Fruit fly (Drosophila melanogaster) whole organism, embryonic: ENCODE results near the gene Cep290.

Experiments used
- Bteb2 ChIP-seq: fragments of 200-800 bp; sonication (Bioruptor generic); optimal IDR thresholded peaks from 2 replicates; lab custom pipeline; 2016; ENCODE audit warnings: missing biosample characterization, missing genetic modification characterization
- CG10543 ChIP-seq: fragments of 200-800 bp; sonication (Bioruptor generic); optimal IDR thresholded peaks from 3 replicates; lab custom pipeline; 2017; ENCODE audit warnings: missing biosample characterization, mild to moderate bottlenecking, missing genetic modification characterization, moderate library complexity
- CG10654 ChIP-seq: fragments of 200-800 bp; sonication (Bioruptor generic); optimal IDR thresholded peaks from 2 replicates; lab custom pipeline; 2016; ENCODE audit warnings: missing biosample characterization, missing genetic modification characterization
- CG11504 ChIP-seq: fragments of 200-800 bp; sonication (Bioruptor generic); optimal IDR thresholded peaks from 3 replicates; lab custom pipeline; 2019; ENCODE audit warnings: missing biosample characterization, mild to moderate bottlenecking, missing genetic modification characterization, moderate library complexity
- CG11560 ChIP-seq: fragments of 200-800 bp; sonication (Bioruptor generic); IDR thresholded peaks from 3 replicates; pipeline ENCODE4 v1.3.6; 2022; ENCODE audit warnings: missing biosample characterization, missing genetic modification characterization
- CG1233 ChIP-seq: fragments of 200-800 bp; sonication (Bioruptor generic); optimal IDR thresholded peaks from 4 replicates; lab custom pipeline; 2018; ENCODE audit warnings: missing biosample characterization, mild to moderate bottlenecking, missing genetic modification characterization
- CG17568 ChIP-seq: fragments of 200-800 bp; sonication (Bioruptor generic); optimal IDR thresholded peaks from 2 replicates; lab custom pipeline; 2018; ENCODE audit warnings: missing biosample characterization, mild to moderate bottlenecking, missing genetic modification characterization, moderate library complexity
- CG17802 ChIP-seq: fragments of 200-800 bp; sonication (Bioruptor generic); optimal IDR thresholded peaks from 2 replicates; lab custom pipeline; 2018; ENCODE audit warnings: missing biosample characterization, mild to moderate bottlenecking, missing genetic modification characterization, moderate library complexity
- CG34376 ChIP-seq: fragments of 200-800 bp; sonication (Bioruptor generic); optimal IDR thresholded peaks from 2 replicates; lab custom pipeline; 2018; ENCODE audit warnings: missing biosample characterization, mild to moderate bottlenecking, missing genetic modification characterization
- CG3838 ChIP-seq: fragments of 200-800 bp; sonication (Bioruptor generic); optimal IDR thresholded peaks from 3 replicates; lab custom pipeline; 2016; ENCODE audit warnings: missing biosample characterization, missing genetic modification characterization
- CG4820 ChIP-seq: fragments of 200-800 bp; sonication (Bioruptor generic); optimal IDR thresholded peaks from 3 replicates; lab custom pipeline; 2016; ENCODE audit warnings: missing biosample characterization, missing genetic modification characterization
- CG6765 ChIP-seq: fragments of 200-800 bp; sonication (Bioruptor generic); optimal IDR thresholded peaks from 3 replicates; lab custom pipeline; 2017; ENCODE audit warnings: missing biosample characterization, mild to moderate bottlenecking, missing genetic modification characterization
- CG6813 ChIP-seq: fragments of 200-800 bp; sonication (Bioruptor generic); optimal IDR thresholded peaks from 2 replicates; lab custom pipeline; 2017; ENCODE audit warnings: missing biosample characterization, missing genetic modification characterization, mild to moderate bottlenecking, moderate library complexity, missing genetic modification reagents
- CG7357 ChIP-seq: fragments of 200-800 bp; sonication (Bioruptor generic); IDR thresholded peaks from 3 replicates; pipeline ENCODE4 v1.3.6; 2022; ENCODE audit warnings: missing biosample characterization, missing genetic modification characterization
- CG9437 ChIP-seq: fragments of 200-800 bp; sonication (Bioruptor generic); optimal IDR thresholded peaks from 2 replicates; lab custom pipeline; 2018; ENCODE audit warnings: missing biosample characterization, mild to moderate bottlenecking, missing genetic modification characterization
- CG9876 ChIP-seq: fragments of 200-800 bp; sonication (Bioruptor generic); optimal IDR thresholded peaks from 2 replicates; lab custom pipeline; 2016; ENCODE audit warnings: missing biosample characterization, missing genetic modification characterization
- Dfd ChIP-seq, 2 experiments: fragments of >200 bp; optimal IDR thresholded peaks; 2 replicates each; lab custom pipeline; 2017; ENCODE audit warnings: missing biosample characterization in 2 of 2, missing genetic modification characterization in 2 of 2
- Dip2 ChIP-seq: fragments of 200-800 bp; sonication (Bioruptor generic); IDR thresholded peaks from 2 replicates; pipeline ENCODE4 v1.3.6; 2022; ENCODE audit warnings: missing biosample characterization, missing genetic modification characterization
- E2f2 ChIP-seq: fragments of 200-800 bp; sonication (Bioruptor generic); IDR thresholded peaks from 2 replicates; pipeline ENCODE4 v1.3.6; 2022; ENCODE audit warnings: missing biosample characterization, missing genetic modification characterization
- HmgZ ChIP-seq: fragments of 200-800 bp; sonication (Bioruptor generic); optimal IDR thresholded peaks from 2 replicates; lab custom pipeline; 2018; ENCODE audit warnings: missing biosample characterization, mild to moderate bottlenecking, missing genetic modification characterization
- Hr51 ChIP-seq, 2 experiments: fragments of 200-800 bp; sonication (Bioruptor generic); optimal IDR thresholded peaks; 2 replicates in 1 of 2; 3 replicates in 1 of 2; lab custom pipeline; 2016 to 2018; ENCODE audit warnings: missing biosample characterization in 2 of 2, missing genetic modification characterization in 2 of 2, mild to moderate bottlenecking in 1 of 2, moderate library complexity in 1 of 2
- Max ChIP-seq: fragments of 200-800 bp; sonication (Bioruptor generic); optimal IDR thresholded peaks from 2 replicates; lab custom pipeline; 2016; ENCODE audit warnings: missing biosample characterization, mild to moderate bottlenecking, missing genetic modification characterization
- Nf-YB ChIP-seq: fragments of 200-800 bp; sonication (Bioruptor generic); optimal IDR thresholded peaks from 3 replicates; lab custom pipeline; 2019; ENCODE audit warnings: missing biosample characterization, mild to moderate bottlenecking, missing genetic modification characterization, moderate library complexity
- Opbp ChIP-seq: fragments of 200-800 bp; sonication (Bioruptor generic); IDR thresholded peaks from 3 replicates; pipeline ENCODE4 v1.3.6; 2022; ENCODE audit warnings: missing biosample characterization, missing genetic modification characterization; ENCODE audit not compliant: partially characterized antibody
- Rfx ChIP-seq: fragments of 200-800 bp; sonication (Bioruptor generic); IDR thresholded peaks from 2 replicates; pipeline ENCODE4 v1.3.6; 2022; ENCODE audit warnings: missing biosample characterization, missing genetic modification characterization
- Six4 ChIP-seq: fragments of 200-800 bp; sonication (Bioruptor generic); optimal IDR thresholded peaks from 2 replicates; lab custom pipeline; 2016; ENCODE audit warnings: missing biosample characterization, missing genetic modification characterization
- Trl ChIP-seq, 3 experiments: fragments of >200 bp in 2 of 3; fragments of 200-800 bp in 1 of 3; sonication (Bioruptor generic) in 1 of 3; optimal IDR thresholded peaks; 2 replicates in 1 of 3; 3 replicates in 2 of 3; lab custom pipeline; 2016 to 2017; ENCODE audit warnings: missing biosample characterization in 1 of 3, missing genetic modification characterization in 1 of 3
- Vsx1 ChIP-seq: fragments of 200-800 bp; sonication (Bioruptor generic); optimal IDR thresholded peaks from 2 replicates; lab custom pipeline; 2017; ENCODE audit warnings: missing biosample characterization, mild to moderate bottlenecking, missing genetic modification characterization, missing genetic modification reagents
- ara ChIP-seq: fragments of 200-800 bp; sonication (Bioruptor generic); IDR thresholded peaks from 2 replicates; pipeline ENCODE4 v1.3.6; 2022; ENCODE audit warnings: missing biosample characterization, missing genetic modification characterization
- dan ChIP-seq: fragments of 200-800 bp; sonication (Bioruptor generic); IDR thresholded peaks from 2 replicates; pipeline ENCODE4 v1.3.6; 2022; ENCODE audit warnings: missing biosample characterization, missing genetic modification characterization
- dimm ChIP-seq: fragments of 200-800 bp; sonication (Bioruptor generic); IDR thresholded peaks from 2 replicates; pipeline ENCODE4 v1.3.6; 2022; ENCODE audit warnings: missing biosample characterization, missing genetic modification characterization
- disco-r ChIP-seq: fragments of 200-800 bp; sonication (Bioruptor generic); optimal IDR thresholded peaks from 2 replicates; lab custom pipeline; 2016; ENCODE audit warnings: missing biosample characterization, missing genetic modification characterization
- eve ChIP-seq, 2 experiments: fragments of >200 bp; optimal IDR thresholded peaks; 2 replicates each; lab custom pipeline; 2017; ENCODE audit warnings: missing biosample characterization in 2 of 2, missing genetic modification characterization in 2 of 2
- exex ChIP-seq: fragments of 200-800 bp; sonication (Bioruptor generic); optimal IDR thresholded peaks from 4 replicates; lab custom pipeline; 2018; ENCODE audit warnings: missing biosample characterization, mild to moderate bottlenecking, missing genetic modification characterization, moderate library complexity
- ftz-f1 ChIP-seq: fragments of 200-800 bp; sonication (Bioruptor generic); optimal IDR thresholded peaks from 2 replicates; lab custom pipeline; 2016; ENCODE audit warnings: missing biosample characterization, missing genetic modification characterization
- fu2 ChIP-seq: fragments of 200-800 bp; sonication (Bioruptor generic); optimal IDR thresholded peaks from 2 replicates; lab custom pipeline; 2016; ENCODE audit warnings: missing biosample characterization, missing genetic modification characterization
- gce ChIP-seq: fragments of 200-800 bp; sonication (Bioruptor generic); IDR thresholded peaks from 3 replicates; pipeline ENCODE4 v1.3.6; 2022; ENCODE audit warnings: missing biosample characterization, missing genetic modification characterization
- mam ChIP-seq: fragments of 200-800 bp; sonication (Bioruptor generic); optimal IDR thresholded peaks from 3 replicates; lab custom pipeline; 2016; ENCODE audit warnings: missing biosample characterization, missing genetic modification characterization
- nau ChIP-seq: fragments of 200-800 bp; sonication (Bioruptor generic); optimal IDR thresholded peaks from 3 replicates; lab custom pipeline; 2017; ENCODE audit warnings: missing biosample characterization, mild to moderate bottlenecking, missing genetic modification characterization, missing genetic modification reagents
- pan ChIP-seq, 4 experiments: fragments of >200 bp in 3 of 4; fragments of 200-800 bp in 1 of 4; sonication (Bioruptor generic) in 1 of 4; optimal IDR thresholded peaks in 3 of 4; IDR thresholded peaks in 1 of 4; 2 replicates each; pipeline versions ENCODE4 v1.3.6 to Lab custom; 2017 to 2022; ENCODE audit warnings: missing biosample characterization in 2 of 4, missing genetic modification characterization in 2 of 4, mixed read lengths in 1 of 4
- peb ChIP-seq: fragments of 200-800 bp; sonication (Bioruptor generic); IDR thresholded peaks from 2 replicates; pipeline ENCODE4 v1.3.6; 2022; ENCODE audit warnings: missing biosample characterization, missing genetic modification characterization
- ro ChIP-seq: fragments of 200-800 bp; sonication (Bioruptor generic); IDR thresholded peaks from 2 replicates; pipeline ENCODE4 v1.3.6; 2022; ENCODE audit warnings: missing biosample characterization, missing genetic modification characterization
- sd ChIP-seq: fragments of 200-800 bp; sonication (Bioruptor generic); optimal IDR thresholded peaks from 3 replicates; lab custom pipeline; 2018; ENCODE audit warnings: missing biosample characterization, mild to moderate bottlenecking, missing genetic modification characterization, moderate library complexity
- sens ChIP-seq: fragments of 200-800 bp; sonication (Bioruptor generic); peaks from one replicate; lab custom pipeline; 2016; ENCODE audit warnings: missing biosample characterization, missing genetic modification characterization
- shn ChIP-seq: fragments of 200-800 bp; sonication (Bioruptor generic); optimal IDR thresholded peaks from 3 replicates; lab custom pipeline; 2016; ENCODE audit warnings: missing biosample characterization, missing genetic modification characterization
- sisA ChIP-seq: fragments of 200-800 bp; sonication (Bioruptor generic); IDR thresholded peaks from 2 replicates; pipeline ENCODE4 v1.3.6; 2022; ENCODE audit warnings: missing biosample characterization, missing genetic modification characterization
- ssp ChIP-seq: fragments of 200-800 bp; sonication (Bioruptor generic); IDR thresholded peaks from 2 replicates; pipeline ENCODE4 v1.3.6; 2022; ENCODE audit warnings: missing biosample characterization, missing genetic modification characterization
- unc-4 ChIP-seq: fragments of 200-800 bp; sonication (Bioruptor generic); IDR thresholded peaks from 2 replicates; pipeline ENCODE4 v1.3.6; 2022; ENCODE audit warnings: missing biosample characterization, missing genetic modification characterization; ENCODE audit not compliant: partially characterized antibody
- vvl ChIP-seq: fragments of 200-800 bp; sonication (Bioruptor generic); IDR thresholded peaks from 2 replicates; pipeline ENCODE4 v1.3.6; 2022; ENCODE audit warnings: missing biosample characterization, missing genetic modification characterization

Cep290 gene

DNA sequence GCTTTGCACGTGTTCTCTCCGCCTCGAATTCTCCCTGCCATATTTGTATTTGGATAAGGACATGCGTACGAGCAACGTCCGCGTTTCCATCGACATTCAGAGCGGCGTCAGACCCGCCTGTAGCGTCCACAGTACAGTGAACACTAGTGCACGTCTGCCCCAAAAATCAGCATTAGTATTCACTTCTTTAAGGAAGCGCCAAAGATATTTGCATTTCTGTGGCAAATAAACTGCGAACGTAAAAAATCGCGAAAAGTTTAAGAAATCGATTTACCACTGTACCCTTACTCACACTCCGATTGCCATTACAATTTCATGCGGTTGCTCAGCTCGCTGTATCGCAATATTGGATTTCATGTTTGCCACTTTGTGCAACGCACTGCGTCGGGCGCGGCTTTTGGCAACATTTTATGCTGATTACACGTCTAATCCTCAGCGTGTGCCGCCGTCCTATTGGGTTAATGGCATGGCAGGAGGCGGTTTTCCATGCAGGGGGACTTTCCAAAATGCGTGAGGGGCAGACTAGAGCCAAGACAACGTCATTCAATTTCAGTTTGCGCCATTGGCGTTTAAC is 40.9 kb upstream of the Cep290 start (continued):
- TF ChIP-seq CG7357 = peak; percentile 76
- TF ChIP-seq Bteb2 (GFP tag; lab: Kevin White, UChicago) = peak; percentile 67
- peak; percentile 80; the same call in 1 of the 2 replicates for TF ChIP-seq dan
- TF ChIP-seq E2f2 (GFP tag; lab: Robert Waterston, UW) = peak; percentile 59; the same call in 1 of the 2 replicates
- TF ChIP-seq fu2 (GFP tag; lab: Kevin White, UChicago) = peak; percentile 85
- TF ChIP-seq CG34376 = peak; percentile 80
- TF ChIP-seq ro (GFP tag; lab: Robert Waterston, UW) = peak; percentile 69
- peak; percentile 72 for TF ChIP-seq CG17802 (tag; lab: Kevin White, UChicago)
- TF ChIP-seq Trl (optimal IDR thresholded peaks at IDR 0.05; lab: Kevin White, UChicago) = no peak
- TF ChIP-seq Trl (GFP tag; optimal IDR thresholded peaks at IDR 0.05; lab: Kevin White, UChicago) = peak; percentile 87
- no peak for TF ChIP-seq Opbp (GFP tag; lab: Robert Waterston, UW)
- TF ChIP-seq unc-4 = no peak
- TF ChIP-seq CG17568 (GFP tag; lab: Kevin White, UChicago) = peak; percentile 72
- TF ChIP-seq dimm = peak; percentile 85
- TF ChIP-seq CG6813 (GFP tag; lab: Kevin White, UChicago) = peak; percentile 90
- peak; percentile 86 to 87 for TF ChIP-seq Hr51 (GFP tag; optimal IDR thresholded peaks at IDR 0.05; lab: Kevin White, UChicago)
- TF ChIP-seq mam (GFP tag; lab: Kevin White, UChicago) = peak; percentile 93
- TF ChIP-seq ftz-f1 (GFP tag; lab: Kevin White, UChicago) = no peak
- peak; percentile 80 for TF ChIP-seq ssp (GFP tag; lab: Robert Waterston, UW)
- TF ChIP-seq CG4820 (GFP tag; lab: Kevin White, UChicago) = peak; percentile 88
- TF ChIP-seq pan (optimal IDR thresholded peaks at IDR 0.05; lab: Kevin White, UChicago) = no peak
- peak in 1 of 2 experiments; percentile 92 for TF ChIP-seq pan (GFP tag; optimal IDR thresholded peaks at IDR 0.05 in 1 of 2, IDR thresholded peaks at IDR 0.05 in 1 of 2)
- TF ChIP-seq shn (GFP tag; lab: Kevin White, UChicago) = peak; percentile 76
- TF ChIP-seq Nf-YB = peak; percentile 55
- TF ChIP-seq Max (GFP tag; lab: Kevin White, UChicago) = peak; percentile 77
- TF ChIP-seq nau = peak; percentile 67
- peak; percentile 33; the same call in 1 of the 2 replicates for TF ChIP-seq Dip2 (GFP tag; lab: Robert Waterston, UW)
- TF ChIP-seq sens = peak; percentile 99
- peak; percentile 85 for TF ChIP-seq disco-r (GFP tag; lab: Kevin White, UChicago)
- peak; percentile 83 for TF ChIP-seq peb
- peak; percentile 25 for TF ChIP-seq exex
- peak; percentile 94 for TF ChIP-seq sisA (GFP tag; lab: Robert Waterston, UW)
- TF ChIP-seq vvl (GFP tag; lab: Robert Waterston, UW) = peak; percentile 96
- TF ChIP-seq CG10654 (GFP tag; lab: Kevin White, UChicago) = peak; percentile 80
- TF ChIP-seq sd (tag; lab: Kevin White, UChicago) = peak; percentile 64
- peak; percentile 66 for TF ChIP-seq CG9437 (GFP tag; lab: Kevin White, UChicago)
- TF ChIP-seq Rfx = peak; percentile 91
- TF ChIP-seq CG1233 = peak; percentile 70
- no peak for TF ChIP-seq Dfd (GFP tag; optimal IDR thresholded peaks at IDR 0.05; lab: Kevin White, UChicago)
- peak; percentile 73 for TF ChIP-seq Vsx1 (GFP tag; lab: Kevin White, UChicago)
- peak; percentile 94 for TF ChIP-seq ara
- TF ChIP-seq CG9876 (GFP tag; lab: Kevin White, UChicago) = peak; percentile 77
- peak; percentile 76; the same call in 2 of the 3 replicates for TF ChIP-seq CG11560
- TF ChIP-seq Six4 = peak; percentile 82
- peak; percentile 65 for TF ChIP-seq CG6765
- TF ChIP-seq CG3838 = peak; percentile 47
- peak; percentile 88 for TF ChIP-seq gce (GFP tag; lab: Robert Waterston, UW)
- peak; percentile 84 for TF ChIP-seq CG10543 (GFP tag; lab: Kevin White, UChicago)
- TF ChIP-seq CG11504 = peak; percentile 87
- TF ChIP-seq HmgZ (tag; lab: Kevin White, UChicago) = peak; percentile 86
- peak in 1 of 2 experiments; percentile 88 for TF ChIP-seq eve (GFP tag; optimal IDR thresholded peaks at IDR 0.05; lab: Kevin White, UChicago)
